In genomic region chr3R:20790437-20790836, dm6 we compare ENCODE assay signal across 4 fruit fly cellular contexts.
TF ChIP-seq lines count a peak whose summit lies in the region.

No protein-coding gene starts in this region.

- TF ChIP-seq CTCF in whole organism, embryonic (GFP tag; optimal IDR thresholded peaks at IDR 0.05; lab: Kevin White, UChicago) = no peak

TF ChIP-seq in whole organism, adult, 20 proteins besides CTCF, POLR2A, EP300 and RAD21:
- peak; percentile 59 for TF ChIP-seq CG12768 (GFP tag; optimal IDR thresholded peaks at IDR 0.05; lab: Kevin White, UChicago)
- TF ChIP-seq cic (GFP tag; optimal IDR thresholded peaks at IDR 0.05; lab: Kevin White, UChicago) = peak; percentile 23
- TF ChIP-seq tj (GFP tag; optimal IDR thresholded peaks at IDR 0.05; lab: Kevin White, UChicago) = peak; percentile 78
- peak; percentile 3 for TF ChIP-seq Mnt (GFP tag; optimal IDR thresholded peaks at IDR 0.05; lab: Kevin White, UChicago)
- no peak for TF ChIP-seq Crg-1 (GFP tag; optimal IDR thresholded peaks at IDR 0.05; lab: Kevin White, UChicago)
- peak; percentile 98 for TF ChIP-seq kay (GFP tag; lab: Kevin White, UChicago; ENCODE audit: borderline replicate concordance)
- peak; percentile 35 for TF ChIP-seq CG33017 (tag; optimal IDR thresholded peaks at IDR 0.05; lab: Kevin White, UChicago)
- no peak for TF ChIP-seq CG1620 (GFP tag; optimal IDR thresholded peaks at IDR 0.05; lab: Kevin White, UChicago)

TF ChIP-seq in whole organism, embryonic, 481 proteins besides CTCF, POLR2A, EP300 and RAD21:
- no peak for TF ChIP-seq H2.0 (GFP tag; IDR thresholded peaks at IDR 0.05; lab: Robert Waterston, UW)
- TF ChIP-seq CG1529 (GFP tag; optimal IDR thresholded peaks at IDR 0.05; lab: Kevin White, UChicago) = no peak
- no peak for TF ChIP-seq CG8765 (GFP tag; IDR thresholded peaks at IDR 0.05; lab: Robert Waterston, UW)
- TF ChIP-seq ash1 (GFP tag; optimal IDR thresholded peaks at IDR 0.05; lab: Kevin White, UChicago) = no peak
- no peak for TF ChIP-seq pfk (GFP tag; optimal IDR thresholded peaks at IDR 0.05; lab: Kevin White, UChicago)
- TF ChIP-seq Ets65A (GFP tag; lab: Kevin White, UChicago) = peak; percentile 64
- TF ChIP-seq Scr (GFP tag; IDR thresholded peaks at IDR 0.05; lab: Robert Waterston, UW; ENCODE audit: partially characterized antibody) = no peak
- no peak for TF ChIP-seq Sin3A (optimal IDR thresholded peaks at IDR 0.05; lab: Kevin White, UChicago)
- no peak for TF ChIP-seq hb (GFP tag; IDR thresholded peaks at IDR 0.05; lab: Robert Waterston, UW; ENCODE audit: partially characterized antibody)
- TF ChIP-seq Drgx (GFP tag; IDR thresholded peaks at IDR 0.05; lab: Robert Waterston, UW) = peak; percentile 62
- no peak for TF ChIP-seq CG11085 (GFP tag; IDR thresholded peaks at IDR 0.05; lab: Robert Waterston, UW)
- TF ChIP-seq sd (tag; optimal IDR thresholded peaks at IDR 0.05; lab: Kevin White, UChicago) = no peak
- TF ChIP-seq CG3847 (GFP tag; IDR thresholded peaks at IDR 0.05; lab: Robert Waterston, UW) = no peak
- no peak for TF ChIP-seq Camta (GFP tag; optimal IDR thresholded peaks at IDR 0.05; lab: Kevin White, UChicago)

TF ChIP-seq in whole organism, prepupa, 60 proteins besides CTCF, POLR2A, EP300 and RAD21:
- TF ChIP-seq CG8632 (GFP tag; optimal IDR thresholded peaks at IDR 0.05; lab: Kevin White, UChicago) (no peak), CG11762 (GFP tag; optimal IDR thresholded peaks at IDR 0.05; lab: Kevin White, UChicago; ENCODE audit: insufficient read depth) (no peak), spab (GFP tag; optimal IDR thresholded peaks at IDR 0.05; lab: Kevin White, UChicago) (no peak), Sox14 (GFP tag; optimal IDR thresholded peaks at IDR 0.05; lab: Kevin White, UChicago) (no peak), CG11902 (GFP tag; optimal IDR thresholded peaks at IDR 0.05; lab: Kevin White, UChicago) (no peak), CG8119 (GFP tag; IDR thresholded peaks at IDR 0.05; lab: Robert Waterston, UW) (peak; percentile 62; the same call in 1 of the 3 replicates), CG6163 (GFP tag; IDR thresholded peaks at IDR 0.05; lab: Robert Waterston, UW) (peak; percentile 43; the same call in 1 of the 3 replicates), Ets21C (GFP tag; optimal IDR thresholded peaks at IDR 0.05; lab: Kevin White, UChicago) (no peak), Eip93F (GFP tag; optimal IDR thresholded peaks at IDR 0.05; lab: Kevin White, UChicago) (no peak), Blimp-1 (GFP tag; optimal IDR thresholded peaks at IDR 0.05; lab: Kevin White, UChicago) (no peak), CG8319 (GFP tag; optimal IDR thresholded peaks at IDR 0.05; lab: Kevin White, UChicago) (no peak), esn (GFP tag; optimal IDR thresholded peaks at IDR 0.05; lab: Kevin White, UChicago) (no peak), Lpt (GFP tag; optimal IDR thresholded peaks at IDR 0.05; lab: Kevin White, UChicago) (peak; percentile 44), Sox102F (GFP tag; optimal IDR thresholded peaks at IDR 0.05; lab: Kevin White, UChicago) (no peak), fkh (GFP tag; optimal IDR thresholded peaks at IDR 0.05; lab: Kevin White, UChicago) (no peak), CG15336 (GFP tag; IDR thresholded peaks at IDR 0.05; lab: Robert Waterston, UW) (peak; percentile 77), svp (GFP tag; lab: Kevin White, UChicago) (peak; percentile 36), CG34406 (GFP tag; optimal IDR thresholded peaks at IDR 0.05; lab: Kevin White, UChicago) (no peak), CG6276 (GFP tag; optimal IDR thresholded peaks at IDR 0.05; lab: Kevin White, UChicago) (peak; percentile 53), Smox (GFP tag; optimal IDR thresholded peaks at IDR 0.05; lab: Kevin White, UChicago) (no peak), vri (GFP tag; optimal IDR thresholded peaks at IDR 0.05; lab: Kevin White, UChicago) (peak; percentile 45), Hr39 (GFP tag; optimal IDR thresholded peaks at IDR 0.05; lab: Kevin White, UChicago) (no peak), Hr38 (GFP tag; optimal IDR thresholded peaks at IDR 0.05; lab: Kevin White, UChicago) (no peak), CG7368 (GFP tag; optimal IDR thresholded peaks at IDR 0.05; lab: Kevin White, UChicago) (no peak), topi (GFP tag; optimal IDR thresholded peaks at IDR 0.05; lab: Kevin White, UChicago) (no peak)

TF ChIP-seq in whole organism, pupa, 21 proteins besides CTCF, POLR2A, EP300 and RAD21:
- no peak for TF ChIP-seq D1 (tag; optimal IDR thresholded peaks at IDR 0.05; lab: Kevin White, UChicago)
- peak; percentile 79 for TF ChIP-seq CG32121 (GFP tag; IDR thresholded peaks at IDR 0.05; lab: Robert Waterston, UW)
- peak; percentile 65 for TF ChIP-seq Ets98B (GFP tag; IDR thresholded peaks at IDR 0.05; lab: Robert Waterston, UW)
- peak; percentile 79 for TF ChIP-seq CG4496 (GFP tag; IDR thresholded peaks at IDR 0.05; lab: Robert Waterston, UW)
- peak; percentile 63 for TF ChIP-seq CG12605 (GFP tag; IDR thresholded peaks at IDR 0.05; lab: Robert Waterston, UW)
